Worm (Caenorhabditis elegans) whole organism, L4/young adult: ENCODE results near the gene glrx-5.

Experiments used
- W03F9.2 ChIP-seq: fragments of 150-350 bp; optimal IDR thresholded peaks from 2 replicates; lab custom pipeline; 2014; ENCODE audit warnings: missing biosample characterization, missing genetic modification characterization
- dao-5 ChIP-seq: sonication (generic microtip); optimal IDR thresholded peaks from 2 replicates; lab custom pipeline; 2016; ENCODE audit warnings: missing genotype, missing genetic modification characterization, moderate library complexity, missing compliant biosample characterization
- him-1 ChIP-seq: sonication (generic microtip); optimal IDR thresholded peaks from 2 replicates; lab custom pipeline; 2016; ENCODE audit warnings: missing genotype, missing genetic modification reagents, missing genetic modification characterization, missing compliant biosample characterization

DNA sequence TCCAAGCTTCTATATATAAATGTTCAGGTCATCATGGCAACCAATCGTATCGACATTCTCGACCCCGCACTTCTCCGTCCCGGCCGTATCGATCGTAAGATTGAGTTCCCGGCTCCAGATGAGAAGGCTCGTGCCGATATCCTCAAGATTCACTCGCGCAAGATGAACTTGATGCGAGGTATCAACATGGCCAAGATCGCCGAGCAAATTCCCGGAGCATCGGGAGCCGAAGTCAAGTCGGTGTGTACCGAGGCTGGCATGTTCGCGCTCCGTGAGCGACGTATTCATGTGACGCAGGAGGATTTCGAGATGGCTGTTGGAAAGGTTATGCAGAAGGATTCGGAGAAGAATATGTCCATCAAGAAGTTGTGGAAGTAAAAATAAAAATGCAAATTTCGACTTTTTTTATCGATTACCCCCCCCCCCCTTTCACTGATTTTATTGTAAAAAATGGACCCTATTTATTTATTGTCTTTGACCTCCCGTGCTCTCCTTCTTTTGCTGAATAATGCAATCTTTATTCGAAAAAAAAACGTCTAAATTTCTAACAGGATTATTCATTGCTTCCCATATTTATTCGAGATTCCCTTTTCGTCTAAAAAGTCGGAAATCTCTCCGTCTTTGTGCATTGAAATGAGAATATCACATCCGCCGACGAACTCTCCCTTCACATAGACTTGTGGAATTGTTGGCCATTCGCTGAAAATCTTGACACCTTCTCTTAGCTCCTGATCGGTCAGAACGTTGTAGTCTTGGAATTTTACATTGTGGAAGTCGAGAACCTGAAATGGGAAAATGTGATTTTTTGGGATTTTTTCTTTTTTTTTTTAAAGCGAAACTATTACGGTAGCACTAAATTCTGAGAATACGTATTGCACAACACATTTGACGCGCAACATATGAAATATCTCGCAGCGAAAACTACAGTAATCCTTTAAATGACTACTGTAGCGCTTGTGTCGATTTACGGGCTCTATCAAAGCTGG, 1.3 kb downstream of the glrx-5 start:
- no peak for TF ChIP-seq him-1
- TF ChIP-seq W03F9.2: no peak
- TF ChIP-seq dao-5 (tag; lab: Kevin White, UChicago): no peak
